Worm (Caenorhabditis elegans) whole organism, young adult: Measurements from ENCODE around the gene spp-9.

Experiments used
- B0336.3 ChIP-seq: fragments of 200-800 bp; sonication (Bioruptor generic); IDR thresholded peaks from 2 replicates; pipeline ENCODE4 v1.3.6; 2022; ENCODE audit warnings: missing genetic modification characterization, missing compliant biosample characterization
- T26A5.8 ChIP-seq: sonication (generic microtip); optimal IDR thresholded peaks from 2 replicates; lab custom pipeline; 2016; ENCODE audit warnings: missing genetic modification characterization, missing compliant biosample characterization
- Y67H2A.10 ChIP-seq: fragments of 200-800 bp; sonication (Bioruptor generic); conservative IDR thresholded peaks from 2 replicates; pipeline ENCODE4 v1.3.6; 2022; ENCODE audit warnings: missing genetic modification reagents, missing genetic modification characterization, missing compliant biosample characterization
- ets-4 ChIP-seq: fragments of 200-800 bp; sonication (Bioruptor generic); optimal IDR thresholded peaks from 2 replicates; lab custom pipeline; 2018; ENCODE audit warnings: mild to moderate bottlenecking, missing genetic modification characterization, missing compliant biosample characterization
- let-526 ChIP-seq: fragments of 200-800 bp; sonication (Bioruptor generic); IDR thresholded peaks from 2 replicates; pipeline ENCODE4 v1.3.6; 2022; ENCODE audit warnings: missing genetic modification reagents, missing genetic modification characterization, missing compliant biosample characterization
- lsl-1 ChIP-seq: fragments of 200-800 bp; sonication (Bioruptor generic); optimal IDR thresholded peaks from 2 replicates; lab custom pipeline; 2018; ENCODE audit warnings: mild to moderate bottlenecking, missing genetic modification characterization, moderate library complexity, missing compliant biosample characterization
- lsy-27 ChIP-seq: sonication (generic microtip); optimal IDR thresholded peaks from 2 replicates; lab custom pipeline; 2017; ENCODE audit warnings: missing genetic modification characterization, mild to moderate bottlenecking, missing compliant biosample characterization, antibody characterized with exemption, missing genotype, borderline replicate concordance; ENCODE audit not compliant: insufficient read depth
- madf-6 ChIP-seq: fragments of 200-800 bp; sonication (Bioruptor generic); IDR thresholded peaks from 2 replicates; pipeline ENCODE4 v1.3.6; 2022; ENCODE audit warnings: missing genetic modification reagents, missing genetic modification characterization, missing compliant biosample characterization
- madf-8 ChIP-seq: fragments of 200-800 bp; sonication (Bioruptor generic); conservative IDR thresholded peaks from 2 replicates; pipeline ENCODE4 v1.3.6; 2022; ENCODE audit warnings: missing genetic modification reagents, missing genetic modification characterization, missing compliant biosample characterization
- sea-2 ChIP-seq: fragments of 200-800 bp; sonication (Bioruptor generic); IDR thresholded peaks from 2 replicates; pipeline ENCODE4 v1.3.6; 2022; ENCODE audit warnings: missing genetic modification characterization, missing compliant biosample characterization
- snpc-4 ChIP-seq, 5 experiments: fragments of 150-350 bp in 1 of 5; sonication (generic microtip) in 4 of 5; optimal IDR thresholded peaks; 2 replicates each; lab custom pipeline; 2014 to 2018; ENCODE audit warnings: missing genetic modification characterization in 5 of 5, missing biosample characterization in 3 of 5, antibody characterized with exemption in 2 of 5, mild to moderate bottlenecking in 2 of 5, missing compliant biosample characterization in 2 of 5, missing genotype in 2 of 5, moderate library complexity in 2 of 5, missing genetic modification reagents in 1 of 5
- somi-1 ChIP-seq: fragments of 200-800 bp; sonication (Bioruptor generic); optimal IDR thresholded peaks from 2 replicates; lab custom pipeline; 2018; ENCODE audit warnings: mild to moderate bottlenecking, missing genetic modification characterization, missing compliant biosample characterization

ce11 chrX:11479321-11479863, 8.2 kb upstream of the spp-9 start:
- no peak for TF ChIP-seq Y67H2A.10 (GFP tag; lab: Robert Waterston, UW)
- TF ChIP-seq let-526 (GFP tag; lab: Robert Waterston, UW), result no peak
- TF ChIP-seq ets-4 (GFP tag; lab: Kevin White, UChicago), result no peak
- no peak for TF ChIP-seq somi-1
- no peak for TF ChIP-seq lsy-27 (tag; lab: Kevin White, UChicago)
- no peak for TF ChIP-seq B0336.3 (GFP tag; lab: Robert Waterston, UW)
- no peak for TF ChIP-seq madf-8 (GFP tag; lab: Robert Waterston, UW)
- TF ChIP-seq sea-2, result no peak
- TF ChIP-seq snpc-4 (GFP tag; optimal IDR thresholded peaks at IDR 0.05; lab: Kevin White, UChicago), result no peak
- TF ChIP-seq snpc-4 (tag; optimal IDR thresholded peaks at IDR 0.05; lab: Kevin White, UChicago), result no peak
- no peak for TF ChIP-seq T26A5.8
- TF ChIP-seq lsl-1 (GFP tag; lab: Kevin White, UChicago), result no peak
- TF ChIP-seq madf-6 (GFP tag; lab: Robert Waterston, UW), result no peak
